Comparison of ENCODE assay signal across 5 fruit fly cellular contexts in genomic region chr3L:21347197-21347831, dm6.
TF ChIP-seq lines count a peak whose summit lies in the region.

No protein-coding gene starts in this region.

- TF ChIP-seq CTCF in whole organism, embryonic (GFP tag; optimal IDR thresholded peaks at IDR 0.05; lab: Kevin White, UChicago) = no peak

TF ChIP-seq in whole organism, adult, 20 proteins besides CTCF, POLR2A, EP300 and RAD21:
- TF ChIP-seq CG5204 (GFP tag; optimal IDR thresholded peaks at IDR 0.05; lab: Kevin White, UChicago) (peak; percentile 33), CG14711 (tag; optimal IDR thresholded peaks at IDR 0.05; lab: Kevin White, UChicago) (no peak)

TF ChIP-seq in whole organism, embryonic, 481 proteins besides CTCF, POLR2A, EP300 and RAD21 (continues in another document):
- no peak for TF ChIP-seq NK7.1 (GFP tag; optimal IDR thresholded peaks at IDR 0.05; lab: Kevin White, UChicago)
- TF ChIP-seq pum (GFP tag; optimal IDR thresholded peaks at IDR 0.05; lab: Kevin White, UChicago) = peak; percentile 50
- TF ChIP-seq CG13424 (tag; optimal IDR thresholded peaks at IDR 0.05; lab: Kevin White, UChicago) = peak; percentile 7
- TF ChIP-seq CG9609 (GFP tag; optimal IDR thresholded peaks at IDR 0.05; lab: Kevin White, UChicago) = peak; percentile 11
- no peak for TF ChIP-seq CG6854 (GFP tag; optimal IDR thresholded peaks at IDR 0.05; lab: Kevin White, UChicago)
- TF ChIP-seq Ssrp (tag; optimal IDR thresholded peaks at IDR 0.05; lab: Kevin White, UChicago) = no peak
- peak; percentile 44 for TF ChIP-seq tap (tag; optimal IDR thresholded peaks at IDR 0.05; lab: Kevin White, UChicago)
- no peak for TF ChIP-seq bigmax (GFP tag; optimal IDR thresholded peaks at IDR 0.05; lab: Kevin White, UChicago)
- TF ChIP-seq CG7987 (GFP tag; optimal IDR thresholded peaks at IDR 0.05; lab: Kevin White, UChicago) = no peak
- no peak for TF ChIP-seq CG32772 (GFP tag; IDR thresholded peaks at IDR 0.05; lab: Robert Waterston, UW)
- TF ChIP-seq insv (GFP tag; optimal IDR thresholded peaks at IDR 0.05; lab: Kevin White, UChicago) = no peak
- no peak for TF ChIP-seq CG4360 (GFP tag; IDR thresholded peaks at IDR 0.05; lab: Robert Waterston, UW)
- TF ChIP-seq slbo (GFP tag; IDR thresholded peaks at IDR 0.05; lab: Robert Waterston, UW) = peak; percentile 69
- no peak for TF ChIP-seq bbx (GFP tag; IDR thresholded peaks at IDR 0.05; lab: Robert Waterston, UW; ENCODE audit: partially characterized antibody)
- TF ChIP-seq gro (GFP tag; optimal IDR thresholded peaks at IDR 0.05; lab: Kevin White, UChicago) = no peak
- TF ChIP-seq CG12769 (tag; optimal IDR thresholded peaks at IDR 0.05; lab: Kevin White, UChicago) = no peak
- no peak for TF ChIP-seq amos (GFP tag; IDR thresholded peaks at IDR 0.05; lab: Robert Waterston, UW; ENCODE audit: partially characterized antibody)
- peak; percentile 48; the same call in 1 of the 2 replicates for TF ChIP-seq Ptx1 (GFP tag; IDR thresholded peaks at IDR 0.05; lab: Robert Waterston, UW)
- TF ChIP-seq Chrac-16 (GFP tag; optimal IDR thresholded peaks at IDR 0.05; lab: Kevin White, UChicago) = peak; percentile 44
- TF ChIP-seq jumu (GFP tag; optimal IDR thresholded peaks at IDR 0.05; lab: Kevin White, UChicago) = no peak
- TF ChIP-seq BtbVII (GFP tag; optimal IDR thresholded peaks at IDR 0.05; lab: Kevin White, UChicago) = no peak
- peak; percentile 47 for TF ChIP-seq CG13775 (GFP tag; optimal IDR thresholded peaks at IDR 0.05; lab: Kevin White, UChicago)
- no peak for TF ChIP-seq hth (optimal IDR thresholded peaks at IDR 0.05; lab: Kevin White, UChicago)

TF ChIP-seq in whole organism, prepupa, 60 proteins besides CTCF, POLR2A, EP300 and RAD21 (continues in another document):
- TF ChIP-seq CG4318 (GFP tag; optimal IDR thresholded peaks at IDR 0.05; lab: Kevin White, UChicago) = peak; percentile 74
- TF ChIP-seq dsx (GFP tag; optimal IDR thresholded peaks at IDR 0.05; lab: Kevin White, UChicago; ENCODE audit: poor library complexity, severe bottlenecking) = no peak
- peak; percentile 55 for TF ChIP-seq cyc (GFP tag; optimal IDR thresholded peaks at IDR 0.05; lab: Kevin White, UChicago)
- peak; percentile 36 for TF ChIP-seq CG11902 (GFP tag; optimal IDR thresholded peaks at IDR 0.05; lab: Kevin White, UChicago)
- TF ChIP-seq CG9139 (GFP tag; optimal IDR thresholded peaks at IDR 0.05; lab: Kevin White, UChicago) = no peak
- peak; percentile 50 for TF ChIP-seq lz (GFP tag; optimal IDR thresholded peaks at IDR 0.05; lab: Kevin White, UChicago)
- TF ChIP-seq CG8632 (GFP tag; optimal IDR thresholded peaks at IDR 0.05; lab: Kevin White, UChicago) = peak; percentile 58
- TF ChIP-seq Blimp-1 (GFP tag; optimal IDR thresholded peaks at IDR 0.05; lab: Kevin White, UChicago) = no peak
- TF ChIP-seq CG1621 (tag; optimal IDR thresholded peaks at IDR 0.05; lab: Kevin White, UChicago) = peak; percentile 32
- peak; percentile 49 to 83 for TF ChIP-seq salr (GFP tag; optimal IDR thresholded peaks at IDR 0.05; lab: Kevin White, UChicago)
- TF ChIP-seq achi (GFP tag; optimal IDR thresholded peaks at IDR 0.05; lab: Kevin White, UChicago) = peak; percentile 53
- peak; percentile 64 for TF ChIP-seq topi (GFP tag; optimal IDR thresholded peaks at IDR 0.05; lab: Kevin White, UChicago)
- peak; percentile 75 for TF ChIP-seq CG10631 (GFP tag; optimal IDR thresholded peaks at IDR 0.05; lab: Kevin White, UChicago)
- no peak for TF ChIP-seq fkh (GFP tag; optimal IDR thresholded peaks at IDR 0.05; lab: Kevin White, UChicago)
- peak; percentile 65 for TF ChIP-seq fd59A (GFP tag; optimal IDR thresholded peaks at IDR 0.05; lab: Kevin White, UChicago)
- TF ChIP-seq net (GFP tag; optimal IDR thresholded peaks at IDR 0.05; lab: Kevin White, UChicago) = peak; percentile 61
- peak; percentile 55 for TF ChIP-seq CG8319 (GFP tag; optimal IDR thresholded peaks at IDR 0.05; lab: Kevin White, UChicago)
- TF ChIP-seq Hr39 (GFP tag; optimal IDR thresholded peaks at IDR 0.05; lab: Kevin White, UChicago) = peak; percentile 67
- no peak for TF ChIP-seq ss (GFP tag; optimal IDR thresholded peaks at IDR 0.05; lab: Kevin White, UChicago)
- TF ChIP-seq CG7368 (GFP tag; optimal IDR thresholded peaks at IDR 0.05; lab: Kevin White, UChicago) = peak; percentile 45
- TF ChIP-seq eg (GFP tag; IDR thresholded peaks at IDR 0.05; lab: Robert Waterston, UW) = no peak; the same call in 2 of the 3 replicates
- TF ChIP-seq acj6 (GFP tag; optimal IDR thresholded peaks at IDR 0.05; lab: Kevin White, UChicago) = peak; percentile 75

TF ChIP-seq in whole organism, pupa, 21 proteins besides CTCF, POLR2A, EP300 and RAD21:
- TF ChIP-seq Snoo (tag; optimal IDR thresholded peaks at IDR 0.05; lab: Kevin White, UChicago) (peak; percentile 20), fd96Ca (GFP tag; IDR thresholded peaks at IDR 0.05; lab: Robert Waterston, UW) (peak; percentile 25; the same call in 1 of the 3 replicates), Pif1A (GFP tag; optimal IDR thresholded peaks at IDR 0.05; lab: Kevin White, UChicago) (peak; percentile 64), CG14655 (GFP tag; optimal IDR thresholded peaks at IDR 0.05; lab: Kevin White, UChicago) (peak; percentile 75), CG17806 (tag; optimal IDR thresholded peaks at IDR 0.05; lab: Kevin White, UChicago) (peak; percentile 57), CG9948 (tag; optimal IDR thresholded peaks at IDR 0.05; lab: Kevin White, UChicago) (peak; percentile 44), gl (tag; optimal IDR thresholded peaks at IDR 0.05; lab: Kevin White, UChicago) (no peak), rn (GFP tag; IDR thresholded peaks at IDR 0.05; lab: Robert Waterston, UW) (no peak), CG34367 (tag; optimal IDR thresholded peaks at IDR 0.05; lab: Kevin White, UChicago) (peak; percentile 56), CG15710 (tag; optimal IDR thresholded peaks at IDR 0.05; lab: Kevin White, UChicago) (peak; percentile 57), D1 (tag; optimal IDR thresholded peaks at IDR 0.05; lab: Kevin White, UChicago) (no peak), CG8301 (tag; optimal IDR thresholded peaks at IDR 0.05; lab: Kevin White, UChicago) (peak; percentile 62), Pif1B (GFP tag; optimal IDR thresholded peaks at IDR 0.05; lab: Kevin White, UChicago) (peak; percentile 36), CG4496 (GFP tag; IDR thresholded peaks at IDR 0.05; lab: Robert Waterston, UW) (peak; percentile 57; the same call in 2 of the 3 replicates), Ets98B (GFP tag; IDR thresholded peaks at IDR 0.05; lab: Robert Waterston, UW) (peak; percentile 21; the same call in 1 of the 2 replicates), CG32121 (GFP tag; IDR thresholded peaks at IDR 0.05; lab: Robert Waterston, UW) (peak; percentile 47), CG8159 (tag; optimal IDR thresholded peaks at IDR 0.05; lab: Kevin White, UChicago) (peak; percentile 74), CG10348 (GFP tag; IDR thresholded peaks at IDR 0.05; lab: Robert Waterston, UW) (no peak), CG13204 (GFP tag; optimal IDR thresholded peaks at IDR 0.05; lab: Kevin White, UChicago) (no peak)
TF ChIP-seq in whole organism, pupa: peak in this region for 14.

TF ChIP-seq in whole organism, wandering third instar larva, 38 proteins besides CTCF, POLR2A, EP300 and RAD21 (continues in another document):
- no peak for TF ChIP-seq sage (GFP tag; optimal IDR thresholded peaks at IDR 0.05; lab: Kevin White, UChicago)
- no peak for TF ChIP-seq pan (optimal IDR thresholded peaks at IDR 0.05; lab: Kevin White, UChicago)
- TF ChIP-seq Hr78 (GFP tag; optimal IDR thresholded peaks at IDR 0.05; lab: Kevin White, UChicago) = no peak
- TF ChIP-seq Hnf4 (GFP tag; optimal IDR thresholded peaks at IDR 0.05; lab: Kevin White, UChicago) = no peak
- peak; percentile 26 for TF ChIP-seq br (GFP tag; optimal IDR thresholded peaks at IDR 0.05; lab: Kevin White, UChicago)
- no peak for TF ChIP-seq N (GFP tag; optimal IDR thresholded peaks at IDR 0.05; lab: Kevin White, UChicago)
- no peak for TF ChIP-seq Abd-B (GFP tag; optimal IDR thresholded peaks at IDR 0.05; lab: Kevin White, UChicago)
- no peak for TF ChIP-seq Hr83 (GFP tag; optimal IDR thresholded peaks at IDR 0.05; lab: Kevin White, UChicago; ENCODE audit: poor library complexity, severe bottlenecking)
- peak; percentile 40 for TF ChIP-seq CG32264 (GFP tag; optimal IDR thresholded peaks at IDR 0.05; lab: Kevin White, UChicago)
- TF ChIP-seq fru (GFP tag; optimal IDR thresholded peaks at IDR 0.05; lab: Kevin White, UChicago) = peak; percentile 64
- TF ChIP-seq rgr (GFP tag; optimal IDR thresholded peaks at IDR 0.05; lab: Kevin White, UChicago) = peak; percentile 43
- no peak for TF ChIP-seq tai (GFP tag; optimal IDR thresholded peaks at IDR 0.05; lab: Kevin White, UChicago)
- no peak for TF ChIP-seq brk (GFP tag; optimal IDR thresholded peaks at IDR 0.05; lab: Kevin White, UChicago)
- TF ChIP-seq h (GFP tag; optimal IDR thresholded peaks at IDR 0.05; lab: Kevin White, UChicago) = no peak
- no peak for TF ChIP-seq dl (GFP tag; optimal IDR thresholded peaks at IDR 0.05; lab: Kevin White, UChicago; ENCODE audit: insufficient read depth in 1 of 2, partially characterized antibody in 2 of 2)
- no peak for TF ChIP-seq CG9705 (GFP tag; optimal IDR thresholded peaks at IDR 0.05; lab: Kevin White, UChicago)
- TF ChIP-seq usp (GFP tag; optimal IDR thresholded peaks at IDR 0.05; lab: Kevin White, UChicago) = no peak
- TF ChIP-seq Dif (GFP tag; optimal IDR thresholded peaks at IDR 0.05; lab: Kevin White, UChicago; ENCODE audit: partially characterized antibody) = no peak
- no peak for TF ChIP-seq OdsH (GFP tag; optimal IDR thresholded peaks at IDR 0.05; lab: Kevin White, UChicago)
- TF ChIP-seq Dfd (GFP tag; optimal IDR thresholded peaks at IDR 0.05; lab: Kevin White, UChicago) = no peak
- TF ChIP-seq Myc (optimal IDR thresholded peaks at IDR 0.05; lab: Kevin White, UChicago) = no peak
- peak; percentile 31 for TF ChIP-seq woc (GFP tag; optimal IDR thresholded peaks at IDR 0.05; lab: Kevin White, UChicago)
- peak; percentile 22 for TF ChIP-seq ey (GFP tag; optimal IDR thresholded peaks at IDR 0.05; lab: Kevin White, UChicago)
- TF ChIP-seq foxo (GFP tag; optimal IDR thresholded peaks at IDR 0.05; lab: Kevin White, UChicago) = peak in 1 of 2 experiments; percentile 59
- no peak for TF ChIP-seq GATAd (GFP tag; optimal IDR thresholded peaks at IDR 0.05; lab: Kevin White, UChicago)
- TF ChIP-seq Rel (GFP tag; optimal IDR thresholded peaks at IDR 0.05; lab: Kevin White, UChicago) = no peak
- no peak for TF ChIP-seq Rel (tag; optimal IDR thresholded peaks at IDR 0.05; lab: Kevin White, UChicago)
- TF ChIP-seq dsf (GFP tag; optimal IDR thresholded peaks at IDR 0.05; lab: Kevin White, UChicago; ENCODE audit: borderline replicate concordance) = no peak
- no peak for TF ChIP-seq jim (GFP tag; optimal IDR thresholded peaks at IDR 0.05; lab: Kevin White, UChicago)
- no peak for TF ChIP-seq Vsx2 (GFP tag; optimal IDR thresholded peaks at IDR 0.05; lab: Kevin White, UChicago; ENCODE audit: partially characterized antibody)
- peak; percentile 38 for TF ChIP-seq sv (GFP tag; optimal IDR thresholded peaks at IDR 0.05; lab: Kevin White, UChicago)
- TF ChIP-seq Jra (GFP tag; optimal IDR thresholded peaks at IDR 0.05; lab: Kevin White, UChicago) = no peak
